Fruit fly (Drosophila melanogaster) whole organism, prepupa: Measurements from ENCODE around the gene CG6912.

ENCODE experiments used
- Blimp-1 ChIP-seq: fragments of 200-800 bp; sonication (Bioruptor generic); optimal IDR thresholded peaks from 3 replicates; lab custom pipeline; 2017; ENCODE audit warnings: missing biosample characterization, missing genetic modification characterization, mild to moderate bottlenecking, moderate library complexity, missing genetic modification reagents
- CG10631 ChIP-seq: fragments of 200-800 bp; sonication (Bioruptor generic); optimal IDR thresholded peaks from 2 replicates; lab custom pipeline; 2016; ENCODE audit warnings: missing biosample characterization, missing genetic modification characterization
- CG10669 ChIP-seq: fragments of 200-800 bp; sonication (Bioruptor generic); optimal IDR thresholded peaks from 3 replicates; lab custom pipeline; 2018; ENCODE audit warnings: missing biosample characterization, mild to moderate bottlenecking, missing genetic modification characterization, moderate library complexity
- CG11294 ChIP-seq: fragments of 200-800 bp; sonication (Bioruptor generic); IDR thresholded peaks from 2 replicates; pipeline ENCODE4 v1.3.6; 2022; ENCODE audit warnings: missing biosample characterization, missing genetic modification characterization
- CG1621 ChIP-seq: fragments of 200-800 bp; sonication (Bioruptor generic); optimal IDR thresholded peaks from 3 replicates; lab custom pipeline; 2018; ENCODE audit warnings: missing biosample characterization, mild to moderate bottlenecking, missing genetic modification characterization
- CG3032 ChIP-seq: fragments of 200-800 bp; optimal IDR thresholded peaks from 2 replicates; lab custom pipeline; 2019; ENCODE audit warnings: missing biosample characterization, mild to moderate bottlenecking, missing genetic modification characterization, moderate library complexity
- CG31627 ChIP-seq: fragments of 200-800 bp; sonication (Bioruptor generic); optimal IDR thresholded peaks from 3 replicates; lab custom pipeline; 2016; ENCODE audit warnings: missing biosample characterization, missing genetic modification characterization
- CG32006 ChIP-seq: fragments of 200-800 bp; sonication (Bioruptor generic); optimal IDR thresholded peaks from 3 replicates; lab custom pipeline; 2017; ENCODE audit warnings: missing biosample characterization, mild to moderate bottlenecking, missing genetic modification characterization
- CG3919 ChIP-seq: fragments of 200-800 bp; sonication (Bioruptor generic); optimal IDR thresholded peaks from 3 replicates; lab custom pipeline; 2016; ENCODE audit warnings: missing biosample characterization, missing genetic modification characterization
- CG4318 ChIP-seq: fragments of 200-800 bp; sonication (Bioruptor generic); optimal IDR thresholded peaks from 3 replicates; lab custom pipeline; 2017; ENCODE audit warnings: missing biosample characterization, mild to moderate bottlenecking, missing genetic modification characterization
- CG6163 ChIP-seq: fragments of 200-800 bp; sonication (Bioruptor generic); IDR thresholded peaks from 3 replicates; pipeline ENCODE4 v1.3.6; 2022; ENCODE audit warnings: missing biosample characterization, missing genetic modification characterization
- CG6276 ChIP-seq: fragments of 200-800 bp; sonication (Bioruptor generic); optimal IDR thresholded peaks from 2 replicates; lab custom pipeline; 2017; ENCODE audit warnings: missing biosample characterization, mild to moderate bottlenecking, missing genetic modification characterization
- CG8119 ChIP-seq: fragments of 200-800 bp; sonication (Bioruptor generic); IDR thresholded peaks from 3 replicates; pipeline ENCODE4 v1.3.6; 2022; ENCODE audit warnings: missing biosample characterization, missing genetic modification characterization
- CG8319 ChIP-seq: fragments of 200-800 bp; sonication (Bioruptor generic); optimal IDR thresholded peaks from 3 replicates; lab custom pipeline; 2016; ENCODE audit warnings: missing biosample characterization, missing genetic modification characterization
- CG8632 ChIP-seq: fragments of 200-800 bp; sonication (Bioruptor generic); optimal IDR thresholded peaks from 3 replicates; lab custom pipeline; 2016; ENCODE audit warnings: missing biosample characterization, missing genetic modification characterization
- CG9139 ChIP-seq: fragments of 200-800 bp; sonication (Bioruptor generic); optimal IDR thresholded peaks from 3 replicates; lab custom pipeline; 2017; ENCODE audit warnings: missing biosample characterization, mild to moderate bottlenecking, missing genetic modification characterization
- Eip75B ChIP-seq: fragments of 200-800 bp; sonication (Bioruptor generic); optimal IDR thresholded peaks from 3 replicates; lab custom pipeline; 2016; ENCODE audit warnings: missing biosample characterization, missing genetic modification characterization
- Eip78C ChIP-seq: fragments of 200-800 bp; sonication (Bioruptor generic); peaks from one replicate; lab custom pipeline; 2016; ENCODE audit warnings: missing biosample characterization, missing genetic modification characterization
- Eip93F ChIP-seq: fragments of 200-800 bp; sonication (Bioruptor generic); optimal IDR thresholded peaks from 2 replicates; lab custom pipeline; 2016; ENCODE audit warnings: missing biosample characterization, mild to moderate bottlenecking, missing genetic modification characterization
- Hr38 ChIP-seq: sonication (Bioruptor generic); optimal IDR thresholded peaks from 2 replicates; lab custom pipeline; 2016; ENCODE audit warnings: missing biosample characterization, missing genetic modification characterization
- Hr4 ChIP-seq: fragments of 200-800 bp; sonication (Bioruptor generic); optimal IDR thresholded peaks from 3 replicates; lab custom pipeline; 2016; ENCODE audit warnings: missing biosample characterization, missing genetic modification characterization
- Lpt ChIP-seq: fragments of 200-800 bp; sonication (Bioruptor generic); optimal IDR thresholded peaks from 3 replicates; lab custom pipeline; 2016; ENCODE audit warnings: missing biosample characterization, missing genetic modification characterization
- Met ChIP-seq: fragments of 200-800 bp; sonication (Bioruptor generic); optimal IDR thresholded peaks from 3 replicates; lab custom pipeline; 2016; ENCODE audit warnings: missing biosample characterization, missing genetic modification characterization
- OdsH ChIP-seq: fragments of 200-800 bp; sonication (Bioruptor generic); optimal IDR thresholded peaks from 3 replicates; lab custom pipeline; 2016; ENCODE audit warnings: missing biosample characterization, missing genetic modification characterization
- Smox ChIP-seq: fragments of 200-800 bp; sonication (Bioruptor generic); optimal IDR thresholded peaks from 3 replicates; lab custom pipeline; 2016; ENCODE audit warnings: missing biosample characterization, missing genetic modification characterization
- Sox14 ChIP-seq: fragments of 200-800 bp; sonication (Bioruptor generic); optimal IDR thresholded peaks from 3 replicates; lab custom pipeline; 2016; ENCODE audit warnings: missing biosample characterization, missing genetic modification characterization
- Sox15 ChIP-seq: fragments of 200-800 bp; sonication (Bioruptor generic); optimal IDR thresholded peaks from 3 replicates; lab custom pipeline; 2016; ENCODE audit warnings: missing biosample characterization, missing genetic modification characterization
- achi ChIP-seq: fragments of 200-800 bp; sonication (Bioruptor generic); optimal IDR thresholded peaks from 3 replicates; lab custom pipeline; 2016; ENCODE audit warnings: missing biosample characterization, missing genetic modification characterization
- acj6 ChIP-seq: fragments of 200-800 bp; sonication (Bioruptor generic); optimal IDR thresholded peaks from 3 replicates; lab custom pipeline; 2016; ENCODE audit warnings: missing biosample characterization, missing genetic modification characterization
- cyc ChIP-seq: fragments of 200-800 bp; sonication (Bioruptor generic); optimal IDR thresholded peaks from 3 replicates; lab custom pipeline; 2016; ENCODE audit warnings: missing biosample characterization, missing genetic modification characterization
- dac ChIP-seq: fragments of 200-800 bp; sonication (Bioruptor generic); optimal IDR thresholded peaks from 2 replicates; lab custom pipeline; 2017; ENCODE audit warnings: missing biosample characterization, mild to moderate bottlenecking, missing genetic modification characterization
- dsx ChIP-seq: fragments of 200-800 bp; optimal IDR thresholded peaks from 3 replicates; lab custom pipeline; 2019; ENCODE audit warnings: missing biosample characterization, mild to moderate bottlenecking, missing genetic modification characterization, moderate library complexity; ENCODE audit not compliant: poor library complexity, severe bottlenecking
- eg ChIP-seq: fragments of 200-800 bp; sonication (Bioruptor generic); IDR thresholded peaks from 3 replicates; pipeline ENCODE4 v1.3.6; 2022; ENCODE audit warnings: missing biosample characterization, missing genetic modification characterization
- fd59A ChIP-seq: fragments of 200-800 bp; sonication (Bioruptor generic); optimal IDR thresholded peaks from 2 replicates; lab custom pipeline; 2017; ENCODE audit warnings: missing biosample characterization, mild to moderate bottlenecking, missing genetic modification characterization, missing genetic modification reagents
- fd85E ChIP-seq: fragments of 200-800 bp; sonication (Bioruptor generic); optimal IDR thresholded peaks from 3 replicates; lab custom pipeline; 2016; ENCODE audit warnings: missing biosample characterization, missing genetic modification characterization
- fkh ChIP-seq: fragments of 200-800 bp; sonication (Bioruptor generic); optimal IDR thresholded peaks from 3 replicates; lab custom pipeline; 2017; ENCODE audit warnings: missing biosample characterization, mild to moderate bottlenecking, missing genetic modification characterization, moderate library complexity
- salr ChIP-seq, 2 experiments: fragments of 200-800 bp; sonication (Bioruptor generic); optimal IDR thresholded peaks; 3 replicates each; lab custom pipeline; 2016 to 2018; ENCODE audit warnings: missing biosample characterization in 2 of 2, missing genetic modification characterization in 2 of 2, mild to moderate bottlenecking in 1 of 2
- spab ChIP-seq: fragments of 200-800 bp; sonication (Bioruptor generic); optimal IDR thresholded peaks from 2 replicates; lab custom pipeline; 2017; ENCODE audit warnings: missing biosample characterization, mild to moderate bottlenecking, missing genetic modification characterization, missing genetic modification reagents
- ss ChIP-seq, 2 experiments: fragments of 200-800 bp; sonication (Bioruptor generic); optimal IDR thresholded peaks; 2 replicates in 1 of 2; 3 replicates in 1 of 2; lab custom pipeline; 2017 to 2018; ENCODE audit warnings: mild to moderate bottlenecking in 2 of 2, missing biosample characterization in 2 of 2, missing genetic modification characterization in 2 of 2, moderate library complexity in 1 of 2
- svp ChIP-seq: fragments of 200-800 bp; sonication (Bioruptor generic); peaks from one replicate; lab custom pipeline; 2016; ENCODE audit warnings: missing biosample characterization, missing genetic modification characterization
- vri ChIP-seq: fragments of 200-800 bp; sonication (Bioruptor generic); optimal IDR thresholded peaks from 3 replicates; lab custom pipeline; 2016; ENCODE audit warnings: missing biosample characterization, mild to moderate bottlenecking, missing genetic modification characterization

Gene CG6912

DNA sequence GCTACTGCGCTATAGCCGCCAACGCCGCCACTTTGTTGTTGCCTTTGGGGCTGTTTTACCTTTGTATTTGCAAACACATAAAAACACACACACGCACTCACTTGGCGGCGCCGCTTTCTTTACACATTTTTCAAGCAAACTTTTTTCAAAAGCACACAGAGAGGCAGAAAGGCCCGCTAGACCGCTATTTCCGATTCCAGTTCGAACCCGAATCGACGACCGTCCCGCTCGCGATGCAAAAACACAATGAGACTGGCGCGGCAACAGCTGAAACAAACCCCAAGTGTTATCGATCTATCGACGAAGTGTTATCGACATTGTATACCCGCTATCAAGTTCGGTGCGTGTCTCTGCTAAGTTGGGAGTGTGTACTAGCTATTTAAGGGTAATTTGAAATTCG is 5.1 kb downstream of the CG6912 start, which contains the start of gene CG42788 (continued):
- TF ChIP-seq vri (GFP tag; lab: Kevin White, UChicago) (peak; percentile 77), CG10631 (GFP tag; lab: Kevin White, UChicago) (no peak), CG8119 (no peak), fkh (GFP tag; lab: Kevin White, UChicago) (peak; percentile 75), spab (GFP tag; lab: Kevin White, UChicago) (no peak), CG6163 (GFP tag; lab: Robert Waterston, UW) (no peak), CG32006 (GFP tag; lab: Kevin White, UChicago) (no peak), Hr38 (GFP tag; lab: Kevin White, UChicago) (no peak), ss (GFP tag; optimal IDR thresholded peaks at IDR 0.05; lab: Kevin White, UChicago) (peak in 1 of 2 experiments; percentile 34), cyc (GFP tag; lab: Kevin White, UChicago) (peak; percentile 21), Hr4 (GFP tag; lab: Kevin White, UChicago) (no peak), fd85E (GFP tag; lab: Kevin White, UChicago) (no peak), fd59A (no peak), CG3919 (GFP tag; lab: Kevin White, UChicago) (peak; percentile 61), salr (GFP tag; optimal IDR thresholded peaks at IDR 0.05; lab: Kevin White, UChicago) (peak in 1 of 2 experiments; percentile 55), CG11294 (no peak), eg (GFP tag; lab: Robert Waterston, UW) (no peak), CG10669 (GFP tag; lab: Kevin White, UChicago) (no peak), acj6 (GFP tag; lab: Kevin White, UChicago) (no peak)
- TF ChIP-seq, all 60 proteins: peak for 30

DNA sequence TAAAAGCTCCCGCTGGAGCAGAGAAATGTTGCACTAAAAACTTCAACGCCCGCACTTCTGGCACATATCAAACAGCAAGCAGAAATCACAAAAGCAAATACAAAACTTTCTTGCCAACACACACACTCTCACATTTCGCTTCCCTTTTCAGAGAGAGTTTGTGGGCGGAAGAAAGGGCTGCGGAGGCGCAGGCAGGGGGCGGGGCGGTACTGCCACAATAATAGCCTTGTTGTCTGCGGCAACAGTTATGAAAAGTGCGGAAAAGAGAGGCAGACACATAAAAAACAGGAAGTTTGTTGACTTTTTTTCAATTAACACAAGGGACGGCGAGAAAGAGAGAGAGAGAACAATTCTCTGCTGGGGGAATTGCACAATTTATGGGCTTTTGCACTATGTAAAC is 5.9 kb downstream of the CG6912 start:
- TF ChIP-seq fd85E (GFP tag; lab: Kevin White, UChicago) (no peak), CG3032 (tag; lab: Kevin White, UChicago) (no peak), Eip78C (GFP tag; lab: Kevin White, UChicago) (no peak), ss (GFP tag; optimal IDR thresholded peaks at IDR 0.05; lab: Kevin White, UChicago) (peak in 1 of 2 experiments; percentile 9), dac (GFP tag; lab: Kevin White, UChicago) (no peak), CG31627 (no peak), Sox14 (GFP tag; lab: Kevin White, UChicago) (no peak), CG6276 (GFP tag; lab: Kevin White, UChicago) (peak; percentile 3), salr (GFP tag; optimal IDR thresholded peaks at IDR 0.05; lab: Kevin White, UChicago) (peak; percentile 44 to 51), CG10669 (GFP tag; lab: Kevin White, UChicago) (no peak), CG4318 (GFP tag; lab: Kevin White, UChicago) (no peak), Met (no peak), CG8319 (no peak)

DNA sequence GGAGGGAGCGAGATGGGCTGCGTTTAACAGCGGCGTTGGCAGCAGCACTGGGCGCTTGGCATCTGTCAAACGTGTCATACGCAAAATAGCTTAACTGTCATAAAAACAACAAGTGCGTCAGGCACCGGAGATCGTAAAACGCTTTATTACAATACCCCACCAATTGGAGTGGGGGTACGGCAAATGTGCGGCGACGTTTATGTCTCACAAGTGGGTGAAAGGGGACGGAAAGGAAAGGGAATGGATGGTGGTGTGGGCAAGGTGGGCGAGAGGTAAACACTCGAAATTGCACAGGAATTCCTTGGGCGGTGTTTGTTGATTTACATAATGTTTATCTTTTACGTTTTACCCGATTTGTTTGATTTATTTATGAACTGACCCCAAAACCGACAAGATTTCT is 6.8 kb downstream of the CG6912 start:
- TF ChIP-seq Eip78C (GFP tag; lab: Kevin White, UChicago) (peak; percentile 47), CG6276 (GFP tag; lab: Kevin White, UChicago) (no peak), svp (GFP tag; lab: Kevin White, UChicago) (peak; percentile 6)

DNA sequence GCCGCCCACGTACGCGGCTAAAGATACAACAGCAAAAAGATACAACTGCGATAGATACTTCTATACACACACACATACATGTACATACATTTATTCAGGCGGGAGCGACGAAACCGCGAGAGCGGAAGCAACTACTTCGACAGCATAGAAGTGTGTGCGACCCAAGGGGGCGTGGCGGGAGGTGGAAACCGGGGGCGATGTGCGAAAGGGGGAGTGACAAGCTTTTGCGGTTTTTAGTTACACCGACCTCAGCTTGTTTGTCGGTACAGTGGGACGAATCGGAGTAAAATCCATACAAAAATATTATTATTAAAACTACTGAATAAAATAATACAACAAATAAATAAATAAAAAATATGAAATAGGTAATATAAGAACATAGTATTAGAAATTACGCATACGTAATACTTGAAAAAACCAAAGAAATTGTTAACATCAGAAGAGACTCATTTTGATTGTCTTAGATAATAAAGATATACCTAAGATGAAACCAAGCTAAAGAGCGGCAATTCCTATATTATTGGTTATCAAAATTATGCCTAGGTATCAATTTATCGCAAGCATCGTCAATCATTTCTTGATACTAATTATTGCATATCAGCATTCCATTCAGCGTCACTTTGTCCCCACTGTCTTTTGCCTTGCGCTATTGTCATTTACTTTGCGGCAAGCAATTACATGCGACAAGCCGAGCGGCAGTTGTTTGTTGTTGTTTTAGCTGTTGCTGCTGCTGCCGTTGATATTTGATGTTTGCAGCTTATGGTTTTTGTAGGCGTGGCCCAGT is 8.0 kb downstream of the CG6912 start:
- peak in 1 of 2 experiments; percentile 60 for TF ChIP-seq salr (GFP tag; optimal IDR thresholded peaks at IDR 0.05; lab: Kevin White, UChicago)
- no peak for TF ChIP-seq ss (GFP tag; optimal IDR thresholded peaks at IDR 0.05; lab: Kevin White, UChicago)
- TF ChIP-seq Eip93F (GFP tag; lab: Kevin White, UChicago): no peak
- peak; percentile 38; the same call in 1 of the 2 replicates for TF ChIP-seq CG11294
- TF ChIP-seq OdsH (GFP tag; lab: Kevin White, UChicago): peak; percentile 37
- no peak for TF ChIP-seq CG6163 (GFP tag; lab: Robert Waterston, UW)
- TF ChIP-seq CG31627: no peak
- TF ChIP-seq eg (GFP tag; lab: Robert Waterston, UW): no peak
- TF ChIP-seq dsx (GFP tag; lab: Kevin White, UChicago): no peak
- TF ChIP-seq CG6276 (GFP tag; lab: Kevin White, UChicago): peak; percentile 70
- TF ChIP-seq Lpt (GFP tag; lab: Kevin White, UChicago): no peak
- no peak for TF ChIP-seq Smox (GFP tag; lab: Kevin White, UChicago)
- TF ChIP-seq fd85E (GFP tag; lab: Kevin White, UChicago): no peak
- TF ChIP-seq achi (GFP tag; lab: Kevin White, UChicago): peak; percentile 8
- TF ChIP-seq CG3919 (GFP tag; lab: Kevin White, UChicago): no peak
- TF ChIP-seq Eip75B (GFP tag; lab: Kevin White, UChicago): no peak
- peak; percentile 14 for TF ChIP-seq acj6 (GFP tag; lab: Kevin White, UChicago)
- TF ChIP-seq Blimp-1: no peak
- TF ChIP-seq CG4318 (GFP tag; lab: Kevin White, UChicago): peak; percentile 61
- TF ChIP-seq CG8632 (GFP tag; lab: Kevin White, UChicago): no peak
- TF ChIP-seq CG1621 (tag; lab: Kevin White, UChicago): no peak
- TF ChIP-seq dac (GFP tag; lab: Kevin White, UChicago): peak; percentile 44
- no peak for TF ChIP-seq Sox14 (GFP tag; lab: Kevin White, UChicago)
- no peak for TF ChIP-seq Sox15 (GFP tag; lab: Kevin White, UChicago)
- TF ChIP-seq CG9139 (GFP tag; lab: Kevin White, UChicago): no peak
- TF ChIP-seq Hr38 (GFP tag; lab: Kevin White, UChicago): no peak
- no peak for TF ChIP-seq CG3032 (tag; lab: Kevin White, UChicago)
- TF ChIP-seq Eip78C (GFP tag; lab: Kevin White, UChicago): peak; percentile 49
